Fruit fly (Drosophila melanogaster): Measurements from ENCODE around the gene Ugt37E1.

Gene Ugt37E1

dm6 chr2L:16789880-16790279 is 6.5 kb upstream of the Ugt37E1 start:
- TF ChIP-seq fd85E (GFP tag; optimal IDR thresholded peaks at IDR 0.05), result no peak
- no peak for TF ChIP-seq topi (GFP tag; optimal IDR thresholded peaks at IDR 0.05)
- TF ChIP-seq CG9139 (GFP tag; optimal IDR thresholded peaks at IDR 0.05), result no peak
- TF ChIP-seq Sox102F (GFP tag; optimal IDR thresholded peaks at IDR 0.05), result no peak
- TF ChIP-seq CG4318 (GFP tag; optimal IDR thresholded peaks at IDR 0.05), result no peak
- no peak for TF ChIP-seq net (GFP tag; optimal IDR thresholded peaks at IDR 0.05)
- no peak for TF ChIP-seq svp (GFP tag)
- TF ChIP-seq Eip93F (GFP tag; optimal IDR thresholded peaks at IDR 0.05), result no peak
- no peak for TF ChIP-seq fkh (GFP tag; optimal IDR thresholded peaks at IDR 0.05)
- no peak for TF ChIP-seq Ets96B (tag; optimal IDR thresholded peaks at IDR 0.05)
- TF ChIP-seq CG6276 (GFP tag; optimal IDR thresholded peaks at IDR 0.05), result no peak
- TF ChIP-seq ss (GFP tag; optimal IDR thresholded peaks at IDR 0.05), result no peak
- no peak for TF ChIP-seq Hr38 (GFP tag; optimal IDR thresholded peaks at IDR 0.05)

dm6 chr2L:16790671-16791270 is 5.6 kb upstream of the Ugt37E1 start, which contains the start of gene Cyt-b5-r:
Gene Cyt-b5-r (minus strand): TSS chr2L:16790721.
- TF ChIP-seq Eip78C (GFP tag) (no peak), vri (GFP tag; optimal IDR thresholded peaks at IDR 0.05) (peak; percentile 82), svp (GFP tag) (peak; percentile 89), eg (GFP tag; IDR thresholded peaks at IDR 0.05) (no peak)

- no peak for TF ChIP-seq spab (GFP tag; optimal IDR thresholded peaks at IDR 0.05)
- peak; percentile 16 for TF ChIP-seq fkh (GFP tag; optimal IDR thresholded peaks at IDR 0.05)
These were observed 5.0 kb upstream of the Ugt37E1 start, which contains the start of gene CG17928 for dm6 chr2L:16791345-16791744. Gene CG17928 (plus strand): TSS chr2L:16791568.

- no peak for TF ChIP-seq Ets96B (tag; optimal IDR thresholded peaks at IDR 0.05)
- TF ChIP-seq Hr39 (GFP tag; optimal IDR thresholded peaks at IDR 0.05), result no peak
- TF ChIP-seq topi (GFP tag; optimal IDR thresholded peaks at IDR 0.05), result no peak
- TF ChIP-seq CG4318 (GFP tag; optimal IDR thresholded peaks at IDR 0.05), result no peak
- TF ChIP-seq fd59A (GFP tag; optimal IDR thresholded peaks at IDR 0.05), result no peak
- no peak for TF ChIP-seq achi (GFP tag; optimal IDR thresholded peaks at IDR 0.05)
- no peak for TF ChIP-seq CG3032 (tag; optimal IDR thresholded peaks at IDR 0.05)
These were observed 2.4 kb upstream of the Ugt37E1 start, which contains the start of gene Ugt37C2 for dm6 chr2L:16793970-16794369. Gene Ugt37C2 (plus strand): TSS chr2L:16794211.

- TF ChIP-seq Eip78C (GFP tag) (peak; percentile 60), svp (GFP tag) (no peak), salr (GFP tag; optimal IDR thresholded peaks at IDR 0.05) (peak in 1 of 2 experiments; percentile 2)
These were observed 2.3 kb downstream of the Ugt37E1 start, which contains the start of gene Ugt37D1 for dm6 chr2L:16798705-16799104. Gene Ugt37D1 (plus strand): TSS chr2L:16799025.

dm6 chr2L:16799496-16799895 is 3.1 kb downstream of the Ugt37E1 start:
- no peak for TF ChIP-seq Blimp-1 (GFP tag; optimal IDR thresholded peaks at IDR 0.05)
- TF ChIP-seq svp (GFP tag), result peak; percentile 48
- peak; percentile 59 for TF ChIP-seq vri (GFP tag; optimal IDR thresholded peaks at IDR 0.05)

dm6 chr2L:16801578-16802152 is 5.3 kb downstream of the Ugt37E1 start:
- TF ChIP-seq Eip93F (GFP tag; optimal IDR thresholded peaks at IDR 0.05) (no peak), CG8632 (GFP tag; optimal IDR thresholded peaks at IDR 0.05) (no peak), CG7368 (GFP tag; optimal IDR thresholded peaks at IDR 0.05) (no peak), vri (GFP tag; optimal IDR thresholded peaks at IDR 0.05) (no peak), Ets21C (GFP tag; optimal IDR thresholded peaks at IDR 0.05) (no peak), CG8119 (GFP tag; IDR thresholded peaks at IDR 0.05) (no peak), CG4318 (GFP tag; optimal IDR thresholded peaks at IDR 0.05) (no peak), spab (GFP tag; optimal IDR thresholded peaks at IDR 0.05) (no peak), Sox15 (GFP tag; optimal IDR thresholded peaks at IDR 0.05) (no peak), esn (GFP tag; optimal IDR thresholded peaks at IDR 0.05) (no peak), CG34406 (GFP tag; optimal IDR thresholded peaks at IDR 0.05) (no peak), fkh (GFP tag; optimal IDR thresholded peaks at IDR 0.05) (no peak)

All from whole organism, prepupa.